In the genomic region with DNA sequence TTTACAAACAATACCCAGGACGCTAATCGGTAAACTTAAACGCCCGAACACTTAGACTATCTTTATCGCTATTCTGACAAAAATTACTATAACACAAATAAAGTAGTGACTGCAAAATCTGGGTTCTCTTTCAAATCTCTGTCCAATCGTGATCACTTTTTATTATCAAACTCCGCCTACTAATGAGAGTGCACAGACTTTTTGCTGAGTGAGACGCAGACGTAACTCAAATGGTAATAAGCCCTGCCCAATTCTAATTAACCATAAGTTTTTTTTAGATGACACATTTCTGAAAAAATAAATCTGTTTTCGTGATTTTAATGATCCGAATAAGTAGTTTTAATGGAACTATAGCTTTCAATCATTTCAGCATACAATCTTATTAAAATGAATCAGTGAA, we compare ENCODE assay signal across 6 worm cellular contexts.
TF ChIP-seq lines count a peak whose summit lies in the region.

No protein-coding gene starts in this region.

TF ChIP-seq in whole organism, L1 larva, 84 proteins besides CTCF, POLR2A, EP300 and RAD21 (continues in another document):
- no peak for TF ChIP-seq lin-13 (GFP tag; optimal IDR thresholded peaks at IDR 0.05; lab: Kevin White, UChicago)
- TF ChIP-seq jun-1 (tag; optimal IDR thresholded peaks at IDR 0.05; lab: Kevin White, UChicago), result no peak
- TF ChIP-seq zip-4 (GFP tag; optimal IDR thresholded peaks at IDR 0.05; lab: Kevin White, UChicago), result no peak
- TF ChIP-seq xbp-1 (tag; optimal IDR thresholded peaks at IDR 0.05; lab: Kevin White, UChicago), result no peak
- no peak for TF ChIP-seq egl-27 (tag; optimal IDR thresholded peaks at IDR 0.05; lab: Kevin White, UChicago)
- no peak for TF ChIP-seq lir-3 (tag; optimal IDR thresholded peaks at IDR 0.05; lab: Kevin White, UChicago; ENCODE audit: poor library complexity)
- TF ChIP-seq unc-62 (GFP tag; optimal IDR thresholded peaks at IDR 0.05; lab: Kevin White, UChicago), result no peak
- no peak for TF ChIP-seq lin-14 (GFP tag; optimal IDR thresholded peaks at IDR 0.05; lab: Kevin White, UChicago)
- no peak for TF ChIP-seq efl-3 (GFP tag; optimal IDR thresholded peaks at IDR 0.05; lab: Kevin White, UChicago)
- TF ChIP-seq ceh-8 (GFP tag; optimal IDR thresholded peaks at IDR 0.05; lab: Kevin White, UChicago), result no peak
- no peak for TF ChIP-seq vab-15 (tag; optimal IDR thresholded peaks at IDR 0.05; lab: Kevin White, UChicago)
- no peak for TF ChIP-seq nhr-84 (tag; optimal IDR thresholded peaks at IDR 0.05; lab: Kevin White, UChicago)
- TF ChIP-seq nhr-85 (tag; lab: Kevin White, UChicago), result peak; percentile 47
- no peak for TF ChIP-seq lin-15B (tag; optimal IDR thresholded peaks at IDR 0.05; lab: Kevin White, UChicago)
- no peak for TF ChIP-seq ceh-63 (GFP tag; optimal IDR thresholded peaks at IDR 0.05; lab: Kevin White, UChicago)

TF ChIP-seq in whole organism, L2 larva, 48 proteins besides CTCF, POLR2A, EP300 and RAD21:
- TF ChIP-seq mab-5 (tag; optimal IDR thresholded peaks at IDR 0.05; lab: Kevin White, UChicago) (no peak), nhr-23 (tag; optimal IDR thresholded peaks at IDR 0.05; lab: Kevin White, UChicago) (no peak), nhr-25 (tag; optimal IDR thresholded peaks at IDR 0.05; lab: Kevin White, UChicago) (no peak), crh-2 (tag; optimal IDR thresholded peaks at IDR 0.05; lab: Kevin White, UChicago) (peak; percentile 1), R02D3.7 (tag; optimal IDR thresholded peaks at IDR 0.05; lab: Kevin White, UChicago) (no peak), ZK546.5 (tag; optimal IDR thresholded peaks at IDR 0.05; lab: Kevin White, UChicago) (no peak)

TF ChIP-seq in whole organism, L3 larva, 47 proteins besides CTCF, POLR2A, EP300 and RAD21:
- peak; percentile 57 for TF ChIP-seq nfya-1 (tag; optimal IDR thresholded peaks at IDR 0.05; lab: Kevin White, UChicago; ENCODE audit: insufficient read depth)
- TF ChIP-seq ceh-9 (tag; optimal IDR thresholded peaks at IDR 0.05; lab: Kevin White, UChicago), result no peak
- TF ChIP-seq ceh-82 (tag; optimal IDR thresholded peaks at IDR 0.05; lab: Kevin White, UChicago), result no peak
- no peak for TF ChIP-seq nhr-77 (tag; optimal IDR thresholded peaks at IDR 0.05; lab: Kevin White, UChicago)
- no peak for TF ChIP-seq elt-3 (tag; optimal IDR thresholded peaks at IDR 0.05; lab: Kevin White, UChicago)
- no peak for TF ChIP-seq aly-2 (tag; optimal IDR thresholded peaks at IDR 0.05; lab: Kevin White, UChicago)
- TF ChIP-seq ceh-16 (tag; optimal IDR thresholded peaks at IDR 0.05; lab: Kevin White, UChicago), result no peak
- TF ChIP-seq pha-4 (tag; optimal IDR thresholded peaks at IDR 0.05; lab: Kevin White, UChicago), result peak; percentile 32

TF ChIP-seq in whole organism, L4 larva, 104 proteins besides CTCF, POLR2A, EP300 and RAD21:
- TF ChIP-seq nhr-77 (tag; optimal IDR thresholded peaks at IDR 0.05; lab: Kevin White, UChicago) (no peak), aha-1 (tag; lab: Kevin White, UChicago) (peak; percentile 60)
TF ChIP-seq in whole organism, L4 larva: peak in this region for 1.

TF ChIP-seq in whole organism, late embryonic, 69 proteins besides CTCF, POLR2A, EP300 and RAD21:
- TF ChIP-seq fax-1 (tag; optimal IDR thresholded peaks at IDR 0.05; lab: Kevin White, UChicago) (no peak), F13H6.1 (tag; optimal IDR thresholded peaks at IDR 0.05; lab: Kevin White, UChicago) (no peak), fkh-6 (tag; optimal IDR thresholded peaks at IDR 0.05; lab: Kevin White, UChicago) (no peak), hlh-8 (tag; optimal IDR thresholded peaks at IDR 0.05; lab: Kevin White, UChicago) (no peak), sdc-2 (tag; optimal IDR thresholded peaks at IDR 0.05; lab: Kevin White, UChicago) (peak; percentile 91), unc-42 (tag; optimal IDR thresholded peaks at IDR 0.05; lab: Kevin White, UChicago) (no peak)

TF ChIP-seq in whole organism, mixed stage, embryonic, 35 proteins besides CTCF, POLR2A, EP300 and RAD21:
- TF ChIP-seq ham-2 (GFP tag; optimal IDR thresholded peaks at IDR 0.05; lab: Kevin White, UChicago), result no peak
- no peak for TF ChIP-seq ceh-43 (GFP tag; optimal IDR thresholded peaks at IDR 0.05; lab: Kevin White, UChicago)
- TF ChIP-seq ces-1 (GFP tag; optimal IDR thresholded peaks at IDR 0.05; lab: Kevin White, UChicago), result peak; percentile 6
- no peak for TF ChIP-seq unc-120 (tag; optimal IDR thresholded peaks at IDR 0.05; lab: Kevin White, UChicago; ENCODE audit: poor library complexity, severe bottlenecking)
- no peak for TF ChIP-seq elt-1 (tag; optimal IDR thresholded peaks at IDR 0.05; lab: Kevin White, UChicago; ENCODE audit: borderline replicate concordance, insufficient read depth)
- no peak for TF ChIP-seq tbx-8 (GFP tag; optimal IDR thresholded peaks at IDR 0.05; lab: Kevin White, UChicago)
- no peak for TF ChIP-seq nhr-28 (tag; optimal IDR thresholded peaks at IDR 0.05; lab: Kevin White, UChicago)
- no peak for TF ChIP-seq mls-2 (tag; optimal IDR thresholded peaks at IDR 0.05; lab: Kevin White, UChicago)
TF ChIP-seq in whole organism, mixed stage, embryonic: peak in this region for 1.

Comparison
In these comparisons a context has a peak if more than half of its experiments do, and no peak if none do; other contexts are left out.
1. Of the 29 proteins assayed by ChIP-seq in both whole organism, L4 larva and whole organism, L1 larva: peak only in whole organism, L4 larva: aha-1; only in whole organism, L1 larva: fos-1 and skn-1; in both: none; in neither: 25; mixed calls (peak in some experiments, not most) for 1.